Worm (Caenorhabditis elegans) whole organism, young adult: ENCODE results near the gene T05G5.4.

Experiments
- B0019.2 ChIP-seq: fragments of 200-800 bp; sonication (Bioruptor generic); conservative IDR thresholded peaks from 2 replicates; pipeline ENCODE4 v1.3.6; 2022; ENCODE audit warnings: missing genetic modification reagents, missing genetic modification characterization, missing compliant biosample characterization
- B0336.3 ChIP-seq: fragments of 200-800 bp; sonication (Bioruptor generic); IDR thresholded peaks from 2 replicates; pipeline ENCODE4 v1.3.6; 2022; ENCODE audit warnings: missing genetic modification characterization, missing compliant biosample characterization
- C17E4.6 ChIP-seq: fragments of 200-800 bp; sonication (Bioruptor generic); IDR thresholded peaks from 2 replicates; pipeline ENCODE4 v1.3.6; 2022; ENCODE audit warnings: missing genetic modification reagents, missing genetic modification characterization, missing compliant biosample characterization
- F10E7.11 ChIP-seq: sonication (generic microtip); optimal IDR thresholded peaks from 2 replicates; lab custom pipeline; 2017; ENCODE audit warnings: mild to moderate bottlenecking, missing genetic modification characterization, moderate library complexity, missing compliant biosample characterization
- F22D6.2 ChIP-seq: sonication (generic microtip); optimal IDR thresholded peaks from 2 replicates; lab custom pipeline; 2016; ENCODE audit warnings: mild to moderate bottlenecking, missing genetic modification characterization, missing compliant biosample characterization
- F39B2.1 ChIP-seq: fragments of 200-800 bp; sonication (Bioruptor generic); IDR thresholded peaks from 2 replicates; pipeline ENCODE4 v1.3.6; 2022; ENCODE audit warnings: missing genetic modification reagents, missing genetic modification characterization, missing compliant biosample characterization
- F55B11.4 ChIP-seq: sonication (generic microtip); optimal IDR thresholded peaks from 2 replicates; lab custom pipeline; 2016; ENCODE audit warnings: missing compliant biosample characterization, missing genetic modification characterization, borderline replicate concordance; ENCODE audit not compliant: insufficient read depth
- F57C9.4 ChIP-seq: sonication (generic microtip); optimal IDR thresholded peaks from 2 replicates; lab custom pipeline; 2017; ENCODE audit warnings: mild to moderate bottlenecking, missing genetic modification characterization, missing compliant biosample characterization
- T26A5.8 ChIP-seq: sonication (generic microtip); optimal IDR thresholded peaks from 2 replicates; lab custom pipeline; 2016; ENCODE audit warnings: missing genetic modification characterization, missing compliant biosample characterization
- Y95B8A.8 ChIP-seq: fragments of 200-800 bp; sonication (Bioruptor generic); IDR thresholded peaks from 2 replicates; pipeline ENCODE4 v1.3.6; 2022; ENCODE audit warnings: missing genetic modification reagents, missing genetic modification characterization, missing compliant biosample characterization
- atf-7 ChIP-seq: sonication (generic microtip); optimal IDR thresholded peaks from 2 replicates; lab custom pipeline; 2017; ENCODE audit warnings: mild to moderate bottlenecking, missing genetic modification characterization, missing compliant biosample characterization
- bed-1 ChIP-seq: fragments of 200-800 bp; sonication (Bioruptor generic); IDR thresholded peaks from 2 replicates; pipeline ENCODE4 v1.3.6; 2022; ENCODE audit warnings: missing genetic modification reagents, missing genetic modification characterization, missing compliant biosample characterization
- ceh-79 ChIP-seq: sonication (generic microtip); optimal IDR thresholded peaks from 2 replicates; lab custom pipeline; 2017; ENCODE audit warnings: mild to moderate bottlenecking, missing genetic modification characterization, missing compliant biosample characterization
- chd-7 ChIP-seq: sonication (generic microtip); optimal IDR thresholded peaks from 2 replicates; lab custom pipeline; 2016; ENCODE audit warnings: mild to moderate bottlenecking, missing genetic modification characterization, moderate library complexity, missing compliant biosample characterization
- die-1 ChIP-seq: sonication (generic microtip); optimal IDR thresholded peaks from 2 replicates; lab custom pipeline; 2016; ENCODE audit warnings: missing genotype, mild to moderate bottlenecking, missing genetic modification characterization, missing compliant biosample characterization
- dpff-1 ChIP-seq: sonication (generic microtip); optimal IDR thresholded peaks from 2 replicates; lab custom pipeline; 2017; ENCODE audit warnings: mild to moderate bottlenecking, missing genetic modification characterization, missing compliant biosample characterization
- dpl-1 ChIP-seq: fragments of 150-350 bp; optimal IDR thresholded peaks from 2 replicates; lab custom pipeline; 2014; ENCODE audit warnings: missing biosample characterization, missing genetic modification reagents, missing genetic modification characterization
- efl-1 ChIP-seq: fragments of 150-350 bp; optimal IDR thresholded peaks from 2 replicates; lab custom pipeline; 2014; ENCODE audit warnings: missing biosample characterization, missing genetic modification reagents, missing genetic modification characterization
- egl-18 ChIP-seq: fragments of 200-800 bp; sonication (Bioruptor generic); IDR thresholded peaks from 2 replicates; pipeline ENCODE4 v1.3.6; 2022; ENCODE audit warnings: missing genetic modification reagents, missing genetic modification characterization, missing compliant biosample characterization
- egl-44 ChIP-seq: fragments of 200-800 bp; sonication (Bioruptor generic); IDR thresholded peaks from 2 replicates; pipeline ENCODE4 v1.3.6; 2022; ENCODE audit warnings: missing genetic modification reagents, missing genetic modification characterization, missing compliant biosample characterization
- ets-4 ChIP-seq: fragments of 200-800 bp; sonication (Bioruptor generic); optimal IDR thresholded peaks from 2 replicates; lab custom pipeline; 2018; ENCODE audit warnings: mild to moderate bottlenecking, missing genetic modification characterization, missing compliant biosample characterization
- fkh-3 ChIP-seq: sonication (generic microtip); optimal IDR thresholded peaks from 2 replicates; lab custom pipeline; 2016; ENCODE audit warnings: mild to moderate bottlenecking, missing genetic modification characterization, missing compliant biosample characterization
- gei-17 ChIP-seq: fragments of 200-800 bp; sonication (Bioruptor generic); optimal IDR thresholded peaks from 2 replicates; lab custom pipeline; 2018; ENCODE audit warnings: mild to moderate bottlenecking, missing genetic modification characterization, missing compliant biosample characterization
- him-1 ChIP-seq: sonication (generic microtip); optimal IDR thresholded peaks from 2 replicates; lab custom pipeline; 2016; ENCODE audit warnings: missing genotype, missing genetic modification reagents, missing genetic modification characterization, missing compliant biosample characterization
- hmg-1.2 ChIP-seq: fragments of 200-800 bp; sonication (Bioruptor generic); IDR thresholded peaks from 2 replicates; pipeline ENCODE4 v1.3.6; 2022; ENCODE audit warnings: missing genetic modification reagents, missing genetic modification characterization, missing compliant biosample characterization
- hrde-1 ChIP-seq: sonication (generic microtip); optimal IDR thresholded peaks from 2 replicates; lab custom pipeline; 2016; ENCODE audit warnings: missing genetic modification characterization, mild to moderate bottlenecking, missing compliant biosample characterization, moderate library complexity, missing genotype, missing genetic modification reagents, borderline replicate concordance
- hsf-1 ChIP-seq: fragments of 200-800 bp; sonication (Bioruptor generic); IDR thresholded peaks from 2 replicates; pipeline ENCODE4 v1.3.6; 2022; ENCODE audit warnings: missing genetic modification reagents, missing genetic modification characterization, missing compliant biosample characterization
- let-526 ChIP-seq: fragments of 200-800 bp; sonication (Bioruptor generic); IDR thresholded peaks from 2 replicates; pipeline ENCODE4 v1.3.6; 2022; ENCODE audit warnings: missing genetic modification reagents, missing genetic modification characterization, missing compliant biosample characterization
- lin-40 ChIP-seq: sonication (generic microtip); optimal IDR thresholded peaks from 2 replicates; lab custom pipeline; 2016; ENCODE audit warnings: missing genetic modification characterization, mild to moderate bottlenecking, missing compliant biosample characterization, missing genotype, missing genetic modification reagents
- lin-54 ChIP-seq: fragments of 200-800 bp; sonication (Bioruptor generic); optimal IDR thresholded peaks from 2 replicates; lab custom pipeline; 2018; ENCODE audit warnings: mild to moderate bottlenecking, missing genetic modification characterization, missing compliant biosample characterization
- lir-1 ChIP-seq: fragments of 200-800 bp; sonication (Bioruptor generic); conservative IDR thresholded peaks from 2 replicates; pipeline ENCODE4 v1.3.6; 2022; ENCODE audit warnings: missing genetic modification reagents, missing genetic modification characterization, missing compliant biosample characterization
- lsl-1 ChIP-seq: fragments of 200-800 bp; sonication (Bioruptor generic); optimal IDR thresholded peaks from 2 replicates; lab custom pipeline; 2018; ENCODE audit warnings: mild to moderate bottlenecking, missing genetic modification characterization, moderate library complexity, missing compliant biosample characterization
- lsy-27 ChIP-seq: sonication (generic microtip); optimal IDR thresholded peaks from 2 replicates; lab custom pipeline; 2017; ENCODE audit warnings: missing genetic modification characterization, mild to moderate bottlenecking, missing compliant biosample characterization, antibody characterized with exemption, missing genotype, borderline replicate concordance; ENCODE audit not compliant: insufficient read depth
- madf-6 ChIP-seq: fragments of 200-800 bp; sonication (Bioruptor generic); IDR thresholded peaks from 2 replicates; pipeline ENCODE4 v1.3.6; 2022; ENCODE audit warnings: missing genetic modification reagents, missing genetic modification characterization, missing compliant biosample characterization
- madf-8 ChIP-seq: fragments of 200-800 bp; sonication (Bioruptor generic); conservative IDR thresholded peaks from 2 replicates; pipeline ENCODE4 v1.3.6; 2022; ENCODE audit warnings: missing genetic modification reagents, missing genetic modification characterization, missing compliant biosample characterization
- mcd-1 ChIP-seq: fragments of 200-800 bp; sonication (Bioruptor generic); IDR thresholded peaks from 2 replicates; pipeline ENCODE4 v1.3.6; 2022; ENCODE audit warnings: missing genetic modification reagents, missing genetic modification characterization, missing compliant biosample characterization
- mel-28 ChIP-seq: sonication (generic microtip); optimal IDR thresholded peaks from 2 replicates; lab custom pipeline; 2016; ENCODE audit warnings: borderline replicate concordance, mild to moderate bottlenecking, missing genetic modification characterization, missing compliant biosample characterization
- nfya-1 ChIP-seq: sonication (generic microtip); optimal IDR thresholded peaks from 2 replicates; lab custom pipeline; 2017; ENCODE audit warnings: antibody characterized with exemption, missing compliant biosample characterization, missing genetic modification characterization, borderline replicate concordance; ENCODE audit not compliant: insufficient read depth
- nfyb-1 ChIP-seq: fragments of 200-800 bp; sonication (Bioruptor generic); IDR thresholded peaks from 2 replicates; pipeline ENCODE4 v1.3.6; 2022; ENCODE audit warnings: missing genetic modification reagents, missing genetic modification characterization, missing compliant biosample characterization
- nhr-27 ChIP-seq: fragments of 200-800 bp; sonication (Bioruptor generic); optimal IDR thresholded peaks from 2 replicates; lab custom pipeline; 2018; ENCODE audit warnings: mild to moderate bottlenecking, missing genetic modification characterization, moderate library complexity, missing compliant biosample characterization
- pbrm-1 ChIP-seq: fragments of 200-800 bp; sonication (Bioruptor generic); IDR thresholded peaks from 2 replicates; pipeline ENCODE4 v1.3.6; 2022; ENCODE audit warnings: missing genetic modification reagents, missing genetic modification characterization, missing compliant biosample characterization
- rec-8 ChIP-seq, 2 experiments: sonication (generic microtip); optimal IDR thresholded peaks; 2 replicates each; lab custom pipeline; 2016; ENCODE audit warnings: mild to moderate bottlenecking in 2 of 2, missing genetic modification characterization in 2 of 2, missing genetic modification reagents in 2 of 2, missing genotype in 2 of 2, missing biosample characterization in 1 of 2, missing compliant biosample characterization in 1 of 2, moderate library complexity in 1 of 2
- rpc-1 ChIP-seq, 2 experiments: fragments of 150-350 bp in 1 of 2; sonication (generic microtip) in 1 of 2; optimal IDR thresholded peaks; 2 replicates each; lab custom pipeline; 2014 to 2018; ENCODE audit warnings: missing biosample characterization in 1 of 2, missing genetic modification characterization in 1 of 2, missing genetic modification reagents in 1 of 2, missing genotype in 1 of 2
- tbp1 ChIP-seq: fragments of 200-800 bp; sonication (Bioruptor generic); optimal IDR thresholded peaks from 2 replicates; lab custom pipeline; 2018; ENCODE audit warnings: mild to moderate bottlenecking, missing genetic modification characterization, missing compliant biosample characterization
- unc-130 ChIP-seq: sonication (generic microtip); optimal IDR thresholded peaks from 2 replicates; lab custom pipeline; 2016; ENCODE audit warnings: missing genetic modification reagents, missing genetic modification characterization, missing compliant biosample characterization
- xnd-1 ChIP-seq: sonication (generic microtip); optimal IDR thresholded peaks from 2 replicates; lab custom pipeline; 2016; ENCODE audit warnings: missing genotype, missing genetic modification reagents, missing genetic modification characterization, missing compliant biosample characterization
- zim-3 ChIP-seq: sonication (generic microtip); optimal IDR thresholded peaks from 2 replicates; lab custom pipeline; 2017; ENCODE audit warnings: mild to moderate bottlenecking, missing genetic modification characterization, moderate library complexity, missing compliant biosample characterization

T05G5.4 gene

ce11 chrIII:9717243-9717642 lies 31.5 kb upstream of the T05G5.4 start (continued):
- TF ChIP-seq pbrm-1 (GFP tag; lab: Robert Waterston, UW), result peak; percentile 95
- no peak for TF ChIP-seq lir-1 (GFP tag; lab: Robert Waterston, UW)
- TF ChIP-seq xnd-1 (tag; lab: Kevin White, UChicago), result peak; percentile 62
- TF ChIP-seq F22D6.2 (tag; lab: Kevin White, UChicago), result no peak
- no peak; the same call in 1 of the 2 replicates for TF ChIP-seq nfyb-1 (GFP tag; lab: Robert Waterston, UW)
- TF ChIP-seq lsy-27 (tag; lab: Kevin White, UChicago), result peak; percentile 17
- no peak for TF ChIP-seq ets-4
- peak; percentile 55; the same call in 1 of the 2 replicates for TF ChIP-seq C17E4.6 (GFP tag; lab: Robert Waterston, UW)
- peak; percentile 97 for TF ChIP-seq him-1 (tag; lab: Kevin White, UChicago)
- no peak for TF ChIP-seq egl-44 (GFP tag; lab: Robert Waterston, UW)
- TF ChIP-seq let-526 (GFP tag; lab: Robert Waterston, UW), result no peak
- peak; percentile 37; the same call in 1 of the 2 replicates for TF ChIP-seq madf-8
- no peak for TF ChIP-seq egl-18 (GFP tag; lab: Robert Waterston, UW)
- TF ChIP-seq fkh-3 (tag; lab: Kevin White, UChicago), result no peak
- peak; percentile 18 for TF ChIP-seq nhr-27 (tag; lab: Kevin White, UChicago)
- TF ChIP-seq rec-8 (tag; optimal IDR thresholded peaks at IDR 0.05; lab: Kevin White, UChicago), result peak in 1 of 2 experiments; percentile 41
- peak; percentile 17 for TF ChIP-seq F10E7.11 (tag; lab: Kevin White, UChicago)
- TF ChIP-seq B0336.3, result peak; percentile 87
- TF ChIP-seq zim-3, result peak; percentile 40
- no peak for TF ChIP-seq mel-28 (tag; lab: Kevin White, UChicago)
- TF ChIP-seq dpl-1 (GFP tag; lab: Kevin White, UChicago), result no peak
- no peak for TF ChIP-seq chd-7 (tag; lab: Kevin White, UChicago)
- no peak for TF ChIP-seq bed-1 (GFP tag; lab: Robert Waterston, UW)
- TF ChIP-seq T26A5.8 (tag; lab: Kevin White, UChicago), result no peak
- TF ChIP-seq atf-7 (tag; lab: Kevin White, UChicago), result peak; percentile 19
- no peak for TF ChIP-seq gei-17 (GFP tag; lab: Kevin White, UChicago)
- TF ChIP-seq lin-54, result peak; percentile 65
- 0 out of 2 replicates have a peak, but pooled peaks have one; percentile 55 for TF ChIP-seq F39B2.1 (GFP tag; lab: Robert Waterston, UW)
- peak; percentile 62; the same call in 1 of the 2 replicates for TF ChIP-seq Y95B8A.8 (GFP tag; lab: Robert Waterston, UW)
- no peak for TF ChIP-seq nfya-1 (tag; lab: Kevin White, UChicago)
- peak; percentile 77 for TF ChIP-seq lsl-1 (GFP tag; lab: Kevin White, UChicago)
- TF ChIP-seq unc-130 (GFP tag; lab: Kevin White, UChicago), result no peak
- peak; percentile 92 for TF ChIP-seq madf-6 (GFP tag; lab: Robert Waterston, UW)
- TF ChIP-seq tbp1, result peak; percentile 81
- TF ChIP-seq dpff-1 (tag; lab: Kevin White, UChicago), result no peak
- TF ChIP-seq ceh-79 (tag; lab: Kevin White, UChicago), result peak; percentile 27
- no peak for TF ChIP-seq B0019.2 (GFP tag; lab: Robert Waterston, UW)
- peak; percentile 66 for TF ChIP-seq lin-40 (tag; lab: Kevin White, UChicago)
- TF ChIP-seq F57C9.4 (tag; lab: Kevin White, UChicago), result peak; percentile 34
- TF ChIP-seq efl-1 (GFP tag; lab: Kevin White, UChicago), result peak; percentile 9
- TF ChIP-seq die-1 (tag; lab: Kevin White, UChicago), result no peak
- TF ChIP-seq rpc-1 (optimal IDR thresholded peaks at IDR 0.05; lab: Kevin White, UChicago), result no peak
- peak; percentile 7 for TF ChIP-seq rpc-1 (tag; optimal IDR thresholded peaks at IDR 0.05; lab: Kevin White, UChicago)
- peak; percentile 76 for TF ChIP-seq mcd-1 (GFP tag; lab: Robert Waterston, UW)
- no peak for TF ChIP-seq F55B11.4 (tag; lab: Kevin White, UChicago)
- peak; percentile 23 for TF ChIP-seq hrde-1 (tag; lab: Kevin White, UChicago)
- peak; percentile 98 for TF ChIP-seq hmg-1.2
- TF ChIP-seq hsf-1 (GFP tag; lab: Robert Waterston, UW), result 0 out of 2 replicates have a peak, but pooled peaks have one; percentile 26
